Fruit fly (Drosophila melanogaster): Measurements from ENCODE around the gene PIG-U.

DNA sequence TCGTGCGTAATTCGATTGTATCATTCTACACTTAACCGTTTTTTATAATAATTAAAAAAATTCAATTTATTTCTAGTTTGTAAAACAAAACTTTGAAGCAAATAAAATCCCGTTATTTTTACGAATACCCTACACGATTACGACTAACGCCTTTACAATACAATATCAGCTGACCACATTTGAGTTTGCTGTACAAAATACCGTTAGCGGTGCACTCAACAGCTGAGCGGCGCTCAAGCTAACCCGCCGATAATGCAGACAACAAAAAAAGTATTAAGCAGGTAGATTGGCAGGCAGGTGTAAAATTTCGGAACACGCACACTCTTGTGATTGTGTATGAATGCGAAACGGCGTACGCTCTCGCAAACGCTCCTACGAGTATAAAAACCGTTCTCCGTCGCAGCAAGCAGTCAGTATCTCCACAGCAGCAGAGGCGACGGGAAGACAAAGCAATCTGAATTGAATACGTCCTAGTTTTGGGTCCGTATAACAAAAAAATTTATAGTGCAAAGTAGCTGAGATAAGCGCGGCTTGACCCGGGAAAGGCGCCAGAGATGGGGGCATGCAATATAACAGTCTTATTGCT lies 6.9 kb downstream of the PIG-U start, which contains the start of gene Acer:
- TF ChIP-seq psq (optimal IDR thresholded peaks at IDR 0.05) (no peak), h (optimal IDR thresholded peaks at IDR 0.05) (no peak)
